Fruit fly (Drosophila melanogaster) S2 (cell line): ENCODE data around the gene CG10514.

Source experiments
- CG8478 ChIP-seq: fragments of >200 bp; optimal IDR thresholded peaks from 2 replicates; lab custom pipeline; 2018
- CTCF ChIP-seq, 2 experiments: fragments of >200 bp; optimal IDR thresholded peaks; 2 replicates each; lab custom pipeline; 2018

- TF ChIP-seq CTCF (optimal IDR thresholded peaks at IDR 0.05; lab: Kevin White, UChicago) = no peak
- TF ChIP-seq CG8478 = no peak
Measured at dm6 chr3R:25308228-25308627, 28.6 kb upstream of the CG10514 start, which contains the start of gene CG10550.
